Worm (Caenorhabditis elegans) whole organism, L1 larva: ENCODE data around the gene C47E12.3.

Experiments
- ama-1 ChIP-seq: fragments of 150-350 bp; optimal IDR thresholded peaks from 2 replicates; lab custom pipeline; 2014
- ceh-88 ChIP-seq: fragments of 200-800 bp; sonication (Bioruptor generic); IDR thresholded peaks from 2 replicates; pipeline ENCODE4 v1.3.6; 2022; ENCODE audit warnings: missing genetic modification characterization, missing compliant biosample characterization
- ces-1 ChIP-seq: fragments of 150-350 bp; optimal IDR thresholded peaks from 2 replicates; lab custom pipeline; 2014; ENCODE audit warnings: missing biosample characterization, missing genetic modification reagents, missing genetic modification characterization
- jun-1 ChIP-seq: fragments of 150-350 bp; optimal IDR thresholded peaks from 2 replicates; lab custom pipeline; 2014; ENCODE audit warnings: missing biosample characterization, missing genetic modification reagents, missing genetic modification characterization
- mep-1 ChIP-seq: fragments of 150-350 bp; optimal IDR thresholded peaks from 2 replicates; lab custom pipeline; 2014; ENCODE audit warnings: missing biosample characterization, missing genetic modification characterization
- nhr-90 ChIP-seq: sonication (generic microtip); optimal IDR thresholded peaks from 2 replicates; lab custom pipeline; 2016; ENCODE audit warnings: mild to moderate bottlenecking, missing genetic modification characterization, missing compliant biosample characterization; ENCODE audit not compliant: poor library complexity
- sox-4 ChIP-seq: sonication (generic microtip); optimal IDR thresholded peaks from 2 replicates; lab custom pipeline; 2016; ENCODE audit warnings: missing genetic modification characterization, missing compliant biosample characterization
- unc-130 ChIP-seq: fragments of 150-350 bp; optimal IDR thresholded peaks from 2 replicates; lab custom pipeline; 2017; ENCODE audit warnings: missing biosample characterization, missing genetic modification characterization, inconsistent platforms
- zag-1 ChIP-seq: fragments of 150-350 bp; optimal IDR thresholded peaks from 2 replicates; lab custom pipeline; 2014; ENCODE audit warnings: missing biosample characterization, missing genetic modification characterization

ce11 chrIV:10051088-10051487 is 49.4 kb upstream of the C47E12.3 start, which contains the start of gene T04B2.8:
- TF ChIP-seq zag-1 (tag; lab: Kevin White, UChicago) (no peak), ces-1 (GFP tag; lab: Kevin White, UChicago) (no peak), jun-1 (tag; lab: Kevin White, UChicago) (no peak), ama-1 (lab: Kevin White, UChicago) (no peak), nhr-90 (tag; lab: Kevin White, UChicago) (no peak), ceh-88 (no peak), sox-4 (no peak), mep-1 (no peak), unc-130 (tag; lab: Kevin White, UChicago) (no peak)
